Worm (Caenorhabditis elegans) whole organism, mixed stage, embryonic: ENCODE measurements around the gene nhr-211.

Source experiments
- ceh-43 ChIP-seq: fragments of 200-800 bp; sonication (Bioruptor generic); optimal IDR thresholded peaks from 2 replicates; lab custom pipeline; 2018; ENCODE audit warnings: mild to moderate bottlenecking, missing genetic modification characterization, moderate library complexity, missing compliant biosample characterization
- elt-1 ChIP-seq: sonication (generic microtip); optimal IDR thresholded peaks from 2 replicates; lab custom pipeline; 2017; ENCODE audit warnings: missing genetic modification characterization, mild to moderate bottlenecking, missing compliant biosample characterization, antibody characterized with exemption, moderate library complexity, borderline replicate concordance; ENCODE audit not compliant: insufficient read depth
- lsy-2 ChIP-seq: fragments of 150-350 bp; optimal IDR thresholded peaks from 2 replicates; lab custom pipeline; 2014; ENCODE audit warnings: missing biosample characterization, missing genetic modification characterization
- nhr-237 ChIP-seq: fragments of 150-350 bp; optimal IDR thresholded peaks from 2 replicates; lab custom pipeline; 2014; ENCODE audit warnings: missing biosample characterization, missing genetic modification characterization
- nhr-28 ChIP-seq: fragments of 150-350 bp; optimal IDR thresholded peaks from 2 replicates; lab custom pipeline; 2014; ENCODE audit warnings: missing biosample characterization, missing genetic modification characterization
- sem-2 ChIP-seq: fragments of 200-800 bp; sonication (Bioruptor generic); optimal IDR thresholded peaks from 2 replicates; lab custom pipeline; 2018; ENCODE audit warnings: mild to moderate bottlenecking, missing genetic modification characterization, missing compliant biosample characterization
- snpc-4 ChIP-seq: fragments of 150-350 bp; optimal IDR thresholded peaks from 2 replicates; lab custom pipeline; 2014; ENCODE audit warnings: missing biosample characterization, missing genetic modification characterization
- sptf-1 ChIP-seq: sonication (generic microtip); optimal IDR thresholded peaks from 2 replicates; lab custom pipeline; 2017; ENCODE audit warnings: mild to moderate bottlenecking, missing genetic modification characterization, moderate library complexity, missing compliant biosample characterization
- tbx-8 ChIP-seq: fragments of 200-800 bp; sonication (Bioruptor generic); optimal IDR thresholded peaks from 2 replicates; lab custom pipeline; 2018; ENCODE audit warnings: mild to moderate bottlenecking, missing genetic modification characterization, moderate library complexity, missing compliant biosample characterization
- unc-120 ChIP-seq: sonication (generic microtip); optimal IDR thresholded peaks from 2 replicates; lab custom pipeline; 2017; ENCODE audit warnings: missing genetic modification characterization, missing compliant biosample characterization; ENCODE audit not compliant: poor library complexity, severe bottlenecking
- unc-39 ChIP-seq: fragments of 150-350 bp; optimal IDR thresholded peaks from 2 replicates; lab custom pipeline; 2014; ENCODE audit warnings: missing biosample characterization, missing genetic modification characterization

ce11 chrV:489320-489719, 2.5 kb downstream of the nhr-211 start, which contains the start of gene nhr-106:
- TF ChIP-seq unc-39 (tag; lab: Kevin White, UChicago), result no peak
- no peak for TF ChIP-seq sem-2
- TF ChIP-seq elt-1 (tag; lab: Kevin White, UChicago), result no peak
- TF ChIP-seq nhr-28 (tag; lab: Kevin White, UChicago), result no peak
- no peak for TF ChIP-seq lsy-2 (tag; lab: Kevin White, UChicago)
- TF ChIP-seq snpc-4 (tag; lab: Kevin White, UChicago), result no peak
- TF ChIP-seq sptf-1 (tag; lab: Kevin White, UChicago), result no peak
- TF ChIP-seq tbx-8 (GFP tag; lab: Kevin White, UChicago), result no peak
- TF ChIP-seq unc-120, result no peak
- TF ChIP-seq ceh-43, result no peak
- no peak for TF ChIP-seq nhr-237 (tag; lab: Kevin White, UChicago)
